Fruit fly (Drosophila melanogaster): ENCODE measurements around the gene Tk.

Gene Tk

DNA sequence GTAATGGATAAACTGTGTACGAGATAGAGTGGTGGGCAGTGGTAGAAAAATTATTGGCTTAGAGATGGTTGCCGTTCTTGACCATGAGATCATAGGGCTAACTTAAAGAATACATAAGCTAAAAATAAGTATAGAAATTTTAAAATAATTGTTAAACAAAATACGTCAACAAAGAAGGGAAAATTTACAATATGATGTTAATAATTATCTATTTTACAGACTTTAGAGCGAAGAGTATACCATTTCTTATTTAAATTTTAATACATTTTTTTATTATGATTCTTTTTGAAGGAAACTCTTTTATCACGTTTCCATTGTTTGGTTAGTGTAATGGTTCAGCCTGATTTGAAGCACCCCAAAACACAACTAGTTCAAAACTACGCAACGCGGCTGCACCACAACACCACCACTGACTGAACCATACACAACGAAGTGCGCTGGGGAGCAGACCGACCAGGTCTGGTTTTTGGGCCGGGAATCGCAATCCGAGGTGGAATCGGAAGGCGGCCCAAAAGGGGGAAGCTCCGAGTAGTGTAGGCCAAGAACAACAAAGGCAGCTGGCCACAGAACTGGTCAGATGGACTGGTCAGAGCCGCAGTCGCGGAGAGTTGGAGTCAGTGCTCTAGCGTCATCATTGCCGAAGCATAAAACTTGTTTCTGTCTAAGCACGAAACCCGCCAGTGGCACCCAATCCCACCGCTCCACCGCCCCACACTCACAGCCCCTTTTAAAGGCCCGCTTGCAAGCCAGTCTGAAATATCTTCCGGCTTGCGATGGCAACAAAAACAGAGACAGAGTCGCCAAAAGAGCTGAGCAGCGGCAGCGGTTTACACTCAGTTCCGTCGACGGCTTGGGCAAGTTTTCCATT lies 59.6 kb downstream of the Tk start (continued):
- TF ChIP-seq Eip74EF (GFP tag; optimal IDR thresholded peaks at IDR 0.05) (peak in 1 of 2 experiments; percentile 62), Med (GFP tag) (peak; percentile 58), CG1233 (GFP tag; optimal IDR thresholded peaks at IDR 0.05) (no peak), CG17361 (GFP tag; IDR thresholded peaks at IDR 0.05) (no peak), dati (GFP tag; IDR thresholded peaks at IDR 0.05) (no peak), CG9727 (GFP tag; optimal IDR thresholded peaks at IDR 0.05) (no peak), Hand (GFP tag; optimal IDR thresholded peaks at IDR 0.05) (no peak), stc (GFP tag; IDR thresholded peaks at IDR 0.05) (no peak), CG9437 (GFP tag; optimal IDR thresholded peaks at IDR 0.05) (no peak), ftz-f1 (GFP tag; optimal IDR thresholded peaks at IDR 0.05) (no peak), Oli (tag; optimal IDR thresholded peaks at IDR 0.05) (no peak), sens (GFP tag) (peak; percentile 67), Usf (GFP tag; optimal IDR thresholded peaks at IDR 0.05) (no peak), sc (optimal IDR thresholded peaks at IDR 0.05) (no peak), sc (GFP tag; optimal IDR thresholded peaks at IDR 0.05) (no peak), Chrac-16 (GFP tag; optimal IDR thresholded peaks at IDR 0.05) (no peak), CG12769 (tag; optimal IDR thresholded peaks at IDR 0.05) (peak; percentile 81), al (GFP tag; IDR thresholded peaks at IDR 0.05) (0 out of 2 replicates have a peak, but pooled peaks have one; percentile 6), pros (GFP tag; optimal IDR thresholded peaks at IDR 0.05) (no peak), crol (GFP tag; IDR thresholded peaks at IDR 0.05) (peak; percentile 55), CG13775 (GFP tag; optimal IDR thresholded peaks at IDR 0.05) (no peak)
